Worm (Caenorhabditis elegans) whole organism, L3 larva: ENCODE data around the gene pdr-1.
A peak's percentile ranks its signal among the peaks of the same experiment; 100 is the strongest.

Source experiments
- ZK546.5 ChIP-seq: sonication (generic microtip); optimal IDR thresholded peaks from 2 replicates; lab custom pipeline; 2017; ENCODE audit warnings: missing biosample characterization, missing genetic modification characterization
- ama-1 ChIP-seq: fragments of 150-350 bp; optimal IDR thresholded peaks from 2 replicates; lab custom pipeline; 2018
- ceh-9 ChIP-seq: sonication (generic microtip); optimal IDR thresholded peaks from 2 replicates; lab custom pipeline; 2018; ENCODE audit warnings: missing biosample characterization, missing genetic modification characterization
- egl-27 ChIP-seq: sonication (generic microtip); optimal IDR thresholded peaks from 4 replicates; lab custom pipeline; 2017; ENCODE audit warnings: missing biosample characterization, missing genetic modification reagents, missing genetic modification characterization
- fkh-10 ChIP-seq: sonication (generic microtip); optimal IDR thresholded peaks from 2 replicates; lab custom pipeline; 2017; ENCODE audit warnings: missing biosample characterization, missing genetic modification reagents, missing genetic modification characterization
- jun-1 ChIP-seq: fragments of 150-350 bp; optimal IDR thresholded peaks from 2 replicates; lab custom pipeline; 2014; ENCODE audit warnings: missing biosample characterization, missing genetic modification reagents, missing genetic modification characterization
- mdl-1 ChIP-seq: fragments of 150-350 bp; optimal IDR thresholded peaks from 2 replicates; lab custom pipeline; 2014; ENCODE audit warnings: missing biosample characterization, missing genetic modification characterization
- nhr-237 ChIP-seq: fragments of 150-350 bp; optimal IDR thresholded peaks from 2 replicates; lab custom pipeline; 2014; ENCODE audit warnings: missing biosample characterization, missing genetic modification characterization
- pqm-1 ChIP-seq: fragments of 150-350 bp; optimal IDR thresholded peaks from 2 replicates; lab custom pipeline; 2017; ENCODE audit warnings: missing biosample characterization, missing genetic modification characterization, inconsistent platforms
- skn-1 ChIP-seq: fragments of 150-350 bp; optimal IDR thresholded peaks from 2 replicates; lab custom pipeline; 2014; ENCODE audit warnings: missing biosample characterization, missing genetic modification characterization
- snpc-4 ChIP-seq: fragments of 150-350 bp; optimal IDR thresholded peaks from 2 replicates; lab custom pipeline; 2014; ENCODE audit warnings: missing biosample characterization, missing genetic modification characterization
- unc-39 ChIP-seq: sonication (generic microtip); optimal IDR thresholded peaks from 4 replicates; lab custom pipeline; 2017; ENCODE audit warnings: missing biosample characterization, missing genetic modification characterization
- unc-62 ChIP-seq: fragments of 150-350 bp; sonication (generic microtip); optimal IDR thresholded peaks from 4 replicates; lab custom pipeline; 2014; ENCODE audit warnings: missing biosample characterization, missing genetic modification reagents, missing genetic modification characterization
- ztf-4 ChIP-seq: fragments of 150-350 bp; optimal IDR thresholded peaks from 2 replicates; lab custom pipeline; 2014; ENCODE audit warnings: missing biosample characterization, missing genetic modification characterization

- TF ChIP-seq skn-1 (tag; lab: Kevin White, UChicago) (no peak), ZK546.5 (tag; lab: Kevin White, UChicago) (no peak), unc-62 (GFP tag; lab: Kevin White, UChicago) (no peak), nhr-237 (no peak), ztf-4 (tag; lab: Kevin White, UChicago) (no peak), mdl-1 (tag; lab: Kevin White, UChicago) (no peak), snpc-4 (no peak), pqm-1 (peak; percentile 46), ama-1 (lab: Kevin White, UChicago) (no peak), jun-1 (tag; lab: Kevin White, UChicago) (no peak), ceh-9 (tag; lab: Kevin White, UChicago) (no peak), unc-39 (tag; lab: Kevin White, UChicago) (no peak), fkh-10 (no peak), egl-27 (tag; lab: Kevin White, UChicago) (no peak)
These were observed 4.5 kb upstream of the pdr-1 start for ce11 chrIII:13766704-13767323.
